Worm (Caenorhabditis elegans) whole organism, L3 larva: ENCODE data around the gene Y54G11A.2.

ENCODE experiments used
- ZK546.5 ChIP-seq: sonication (generic microtip); optimal IDR thresholded peaks from 2 replicates; lab custom pipeline; 2017; ENCODE audit warnings: missing biosample characterization, missing genetic modification characterization
- aly-2 ChIP-seq: fragments of 150-350 bp; optimal IDR thresholded peaks from 2 replicates; lab custom pipeline; 2014; ENCODE audit warnings: missing biosample characterization, missing genetic modification characterization
- ama-1 ChIP-seq: fragments of 150-350 bp; optimal IDR thresholded peaks from 2 replicates; lab custom pipeline; 2018
- ceh-16 ChIP-seq: sonication (generic microtip); optimal IDR thresholded peaks from 2 replicates; lab custom pipeline; 2017; ENCODE audit warnings: missing biosample characterization, missing genetic modification characterization
- ceh-28 ChIP-seq: fragments of 150-350 bp; optimal IDR thresholded peaks from 2 replicates; lab custom pipeline; 2014; ENCODE audit warnings: missing biosample characterization, missing genetic modification reagents, missing genetic modification characterization
- ceh-82 ChIP-seq: fragments of 150-350 bp; optimal IDR thresholded peaks from 2 replicates; lab custom pipeline; 2014; ENCODE audit warnings: missing biosample characterization, missing genetic modification characterization
- daf-12 ChIP-seq: fragments of 150-350 bp; optimal IDR thresholded peaks from 2 replicates; lab custom pipeline; 2014; ENCODE audit warnings: missing biosample characterization, missing genetic modification reagents, missing genetic modification characterization
- egl-27 ChIP-seq: sonication (generic microtip); optimal IDR thresholded peaks from 4 replicates; lab custom pipeline; 2017; ENCODE audit warnings: missing biosample characterization, missing genetic modification reagents, missing genetic modification characterization
- egl-5 ChIP-seq: fragments of 150-350 bp; optimal IDR thresholded peaks from 2 replicates; lab custom pipeline; 2017; ENCODE audit warnings: missing biosample characterization, missing genetic modification reagents, missing genetic modification characterization, inconsistent platforms
- elt-1 ChIP-seq: fragments of 150-350 bp; optimal IDR thresholded peaks from 2 replicates; lab custom pipeline; 2014; ENCODE audit warnings: missing biosample characterization, missing genetic modification characterization
- elt-2 ChIP-seq: sonication (generic microtip); optimal IDR thresholded peaks from 2 replicates; lab custom pipeline; 2016; ENCODE audit warnings: missing genetic modification reagents, mild to moderate bottlenecking, missing genetic modification characterization, missing compliant biosample characterization
- elt-3 ChIP-seq, 3 experiments: fragments of 150-350 bp in 1 of 3; sonication (generic microtip) in 2 of 3; optimal IDR thresholded peaks; 2 replicates in 2 of 3; 4 replicates in 1 of 3; lab custom pipeline; 2014 to 2017; ENCODE audit warnings: missing biosample characterization in 3 of 3, missing genetic modification characterization in 3 of 3
- eor-1 ChIP-seq, 2 experiments: fragments of 150-350 bp; optimal IDR thresholded peaks; 2 replicates each; lab custom pipeline; 2014 to 2018; ENCODE audit warnings: missing biosample characterization in 2 of 2, missing genetic modification characterization in 2 of 2
- fkh-10 ChIP-seq: sonication (generic microtip); optimal IDR thresholded peaks from 2 replicates; lab custom pipeline; 2017; ENCODE audit warnings: missing biosample characterization, missing genetic modification reagents, missing genetic modification characterization
- fkh-2 ChIP-seq: fragments of 150-350 bp; optimal IDR thresholded peaks from 2 replicates; lab custom pipeline; 2014; ENCODE audit warnings: missing biosample characterization, missing genetic modification reagents, missing genetic modification characterization
- hmg-11 ChIP-seq: sonication (generic microtip); optimal IDR thresholded peaks from 2 replicates; lab custom pipeline; 2016; ENCODE audit warnings: missing genetic modification characterization, missing compliant biosample characterization
- jun-1 ChIP-seq: fragments of 150-350 bp; optimal IDR thresholded peaks from 2 replicates; lab custom pipeline; 2014; ENCODE audit warnings: missing biosample characterization, missing genetic modification reagents, missing genetic modification characterization
- lin-15B ChIP-seq: fragments of 150-350 bp; optimal IDR thresholded peaks from 2 replicates; lab custom pipeline; 2014; ENCODE audit warnings: missing biosample characterization, missing genetic modification characterization
- lin-39 ChIP-seq: fragments of 150-350 bp; optimal IDR thresholded peaks from 2 replicates; lab custom pipeline; 2018; ENCODE audit warnings: missing biosample characterization, missing genetic modification reagents, missing genetic modification characterization
- lsy-12 ChIP-seq: sonication (generic microtip); optimal IDR thresholded peaks from 2 replicates; lab custom pipeline; 2016; ENCODE audit warnings: mild to moderate bottlenecking, missing genetic modification characterization, missing compliant biosample characterization
- mdl-1 ChIP-seq: fragments of 150-350 bp; optimal IDR thresholded peaks from 2 replicates; lab custom pipeline; 2014; ENCODE audit warnings: missing biosample characterization, missing genetic modification characterization
- mml-1 ChIP-seq: fragments of 150-350 bp; sonication (generic microtip); optimal IDR thresholded peaks from 3 replicates; lab custom pipeline; 2014; ENCODE audit warnings: missing biosample characterization, missing genetic modification characterization
- nfya-1 ChIP-seq: sonication (generic microtip); optimal IDR thresholded peaks from 2 replicates; lab custom pipeline; 2017; ENCODE audit warnings: missing genetic modification characterization, mild to moderate bottlenecking, missing compliant biosample characterization, antibody characterized with exemption, moderate library complexity; ENCODE audit not compliant: insufficient read depth
- nhr-11 ChIP-seq: fragments of 150-350 bp; optimal IDR thresholded peaks from 2 replicates; lab custom pipeline; 2014; ENCODE audit warnings: missing biosample characterization, missing genetic modification characterization
- nhr-23 ChIP-seq: fragments of 150-350 bp; optimal IDR thresholded peaks from 2 replicates; lab custom pipeline; 2014; ENCODE audit warnings: missing biosample characterization, missing genetic modification reagents, missing genetic modification characterization
- nhr-237 ChIP-seq: fragments of 150-350 bp; optimal IDR thresholded peaks from 2 replicates; lab custom pipeline; 2014; ENCODE audit warnings: missing biosample characterization, missing genetic modification characterization
- nhr-25 ChIP-seq: sonication (generic microtip); optimal IDR thresholded peaks from 2 replicates; lab custom pipeline; 2017; ENCODE audit warnings: missing biosample characterization, missing genetic modification characterization
- nhr-28 ChIP-seq: fragments of 150-350 bp; optimal IDR thresholded peaks from 2 replicates; lab custom pipeline; 2014; ENCODE audit warnings: missing biosample characterization, missing genetic modification characterization
- nhr-43 ChIP-seq: sonication (generic microtip); optimal IDR thresholded peaks from 2 replicates; lab custom pipeline; 2016; ENCODE audit warnings: mild to moderate bottlenecking, missing genetic modification characterization, missing compliant biosample characterization; ENCODE audit not compliant: poor library complexity, severe bottlenecking
- nhr-67 ChIP-seq: fragments of 150-350 bp; optimal IDR thresholded peaks from 2 replicates; lab custom pipeline; 2014; ENCODE audit warnings: missing biosample characterization, missing genetic modification characterization
- nhr-76 ChIP-seq: fragments of 150-350 bp; sonication (generic microtip); optimal IDR thresholded peaks from 5 replicates; lab custom pipeline; 2014; ENCODE audit warnings: missing biosample characterization, missing genetic modification characterization
- nhr-77 ChIP-seq: fragments of 150-350 bp; optimal IDR thresholded peaks from 2 replicates; lab custom pipeline; 2014; ENCODE audit warnings: missing biosample characterization, missing genetic modification characterization
- pha-4 ChIP-seq: fragments of 150-350 bp; optimal IDR thresholded peaks from 2 replicates; lab custom pipeline; 2014; ENCODE audit warnings: missing biosample characterization, missing genetic modification reagents, missing genetic modification characterization
- pqm-1 ChIP-seq: fragments of 150-350 bp; optimal IDR thresholded peaks from 2 replicates; lab custom pipeline; 2017; ENCODE audit warnings: missing biosample characterization, missing genetic modification characterization, inconsistent platforms
- sea-2 ChIP-seq: fragments of 150-350 bp; sonication (generic microtip); optimal IDR thresholded peaks from 4 replicates; lab custom pipeline; 2014; ENCODE audit warnings: missing biosample characterization, missing genetic modification reagents, missing genetic modification characterization
- skn-1 ChIP-seq: fragments of 150-350 bp; optimal IDR thresholded peaks from 2 replicates; lab custom pipeline; 2014; ENCODE audit warnings: missing biosample characterization, missing genetic modification characterization
- snpc-4 ChIP-seq: fragments of 150-350 bp; optimal IDR thresholded peaks from 2 replicates; lab custom pipeline; 2014; ENCODE audit warnings: missing biosample characterization, missing genetic modification characterization
- tbx-2 ChIP-seq: sonication (generic microtip); optimal IDR thresholded peaks from 2 replicates; lab custom pipeline; 2016; ENCODE audit warnings: mild to moderate bottlenecking, missing genetic modification characterization, missing compliant biosample characterization
- unc-39 ChIP-seq: sonication (generic microtip); optimal IDR thresholded peaks from 4 replicates; lab custom pipeline; 2017; ENCODE audit warnings: missing biosample characterization, missing genetic modification characterization
- zag-1 ChIP-seq: fragments of 150-350 bp; optimal IDR thresholded peaks from 2 replicates; lab custom pipeline; 2014; ENCODE audit warnings: missing biosample characterization, missing genetic modification characterization
- ztf-4 ChIP-seq: fragments of 150-350 bp; optimal IDR thresholded peaks from 2 replicates; lab custom pipeline; 2014; ENCODE audit warnings: missing biosample characterization, missing genetic modification characterization

Y54G11A.2 gene

DNA sequence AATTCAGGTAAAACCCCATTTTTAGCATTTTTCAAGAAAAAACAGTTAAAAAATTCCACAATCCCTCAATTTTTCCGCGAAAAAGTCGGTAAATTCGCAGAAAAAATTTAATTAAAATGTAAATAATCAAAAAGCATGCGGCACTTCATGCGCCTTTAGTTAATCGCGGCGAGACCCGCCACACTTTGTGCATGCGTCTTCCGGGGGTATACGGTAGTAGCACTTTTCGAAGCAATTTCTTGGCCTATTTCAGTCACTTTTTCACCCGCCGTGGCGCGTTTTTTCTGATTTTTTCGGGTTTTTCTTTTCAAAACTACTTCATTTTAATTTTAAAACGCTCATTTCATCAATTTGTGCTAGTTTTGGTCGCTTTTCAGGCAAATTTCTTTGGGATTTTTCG lies 4.9 kb upstream of the Y54G11A.2 start:
- TF ChIP-seq egl-5 (no peak), nhr-23 (no peak), lin-39 (tag; lab: Kevin White, UChicago) (no peak), pha-4 (no peak), nhr-43 (tag; lab: Kevin White, UChicago) (no peak), mml-1 (tag; lab: Kevin White, UChicago) (no peak), skn-1 (no peak), ztf-4 (tag; lab: Kevin White, UChicago) (no peak), snpc-4 (no peak), ama-1 (lab: Kevin White, UChicago) (no peak), elt-1 (tag; lab: Kevin White, UChicago) (no peak), egl-27 (tag; lab: Kevin White, UChicago) (no peak), daf-12 (tag; lab: Kevin White, UChicago) (no peak), ceh-16 (tag; lab: Kevin White, UChicago) (no peak), unc-39 (tag; lab: Kevin White, UChicago) (no peak), nhr-76 (tag; lab: Kevin White, UChicago) (no peak), eor-1 (tag; optimal IDR thresholded peaks at IDR 0.05; lab: Kevin White, UChicago) (no peak), lsy-12 (tag; lab: Kevin White, UChicago) (no peak)

DNA sequence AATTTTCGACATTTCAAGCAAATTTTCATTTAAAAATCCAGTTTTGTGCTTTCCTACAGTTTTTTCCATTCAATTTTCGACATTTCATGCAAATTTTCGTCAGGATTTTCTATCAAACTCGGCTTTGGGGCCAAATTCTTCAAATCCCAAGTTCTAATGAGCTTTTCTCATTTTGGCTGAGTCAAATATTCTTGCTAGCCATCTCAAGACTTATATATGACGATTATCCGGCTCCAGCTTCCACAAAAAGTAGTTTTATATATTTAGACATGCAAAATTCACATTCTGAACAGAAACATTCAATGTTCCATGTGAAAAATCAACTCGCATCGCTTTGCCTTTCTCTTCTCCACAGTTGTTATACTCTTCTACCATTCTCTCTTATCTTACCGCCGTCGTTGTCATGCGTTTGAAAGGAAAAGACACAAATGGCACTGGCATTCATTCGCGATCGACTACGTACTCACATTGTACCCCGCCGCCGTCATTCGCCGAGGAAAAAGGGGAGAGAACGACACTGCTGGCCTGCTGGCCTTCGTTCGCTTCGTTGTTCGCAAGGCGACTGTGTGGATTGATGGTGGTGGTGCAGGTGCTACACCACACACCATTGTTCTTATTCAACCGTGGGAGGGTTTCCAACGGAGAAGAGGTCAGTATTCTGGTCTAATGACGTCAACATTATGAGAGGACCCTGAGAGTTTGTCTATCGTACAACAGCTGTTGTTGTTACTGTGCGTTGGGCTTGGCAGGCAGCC lies 4.2 kb upstream of the Y54G11A.2 start:
- TF ChIP-seq nhr-25 (tag; lab: Kevin White, UChicago) (peak; percentile 87), elt-2 (tag; lab: Kevin White, UChicago) (peak; percentile 69), lin-39 (tag; lab: Kevin White, UChicago) (no peak), fkh-10 (no peak), pha-4 (peak; percentile 42), nfya-1 (tag; lab: Kevin White, UChicago) (peak; percentile 19), pqm-1 (peak; percentile 52), ceh-82 (tag; lab: Kevin White, UChicago) (no peak), sea-2 (peak; percentile 9), jun-1 (tag; lab: Kevin White, UChicago) (peak; percentile 46), unc-39 (tag; lab: Kevin White, UChicago) (no peak), snpc-4 (peak; percentile 42), zag-1 (tag; lab: Kevin White, UChicago) (no peak), mdl-1 (tag; lab: Kevin White, UChicago) (no peak)

DNA sequence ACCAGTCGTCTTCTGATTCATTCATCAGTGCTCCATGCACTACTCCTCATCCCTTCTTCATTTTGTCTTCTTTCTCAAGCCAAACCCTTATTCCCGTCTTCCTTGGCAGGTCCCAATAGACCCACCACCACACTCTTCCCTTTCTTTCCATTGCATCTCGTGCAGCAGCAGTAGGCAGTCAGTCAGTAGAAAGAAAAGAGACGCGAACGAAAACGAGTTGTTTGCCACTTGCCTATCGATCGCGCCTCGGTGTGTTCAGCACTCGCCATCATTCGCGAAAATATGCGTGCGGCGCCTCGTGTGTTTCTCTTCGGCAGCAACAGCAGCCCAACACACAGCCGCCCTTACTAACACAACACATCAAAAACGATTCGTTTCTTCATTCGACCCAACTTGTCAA lies 2.7 kb upstream of the Y54G11A.2 start:
- TF ChIP-seq lin-39 (tag; lab: Kevin White, UChicago): peak; percentile 20
- TF ChIP-seq nfya-1 (tag; lab: Kevin White, UChicago): peak; percentile 62
- TF ChIP-seq pha-4: peak; percentile 45
- TF ChIP-seq hmg-11 (tag; lab: Kevin White, UChicago): peak; percentile 75
- TF ChIP-seq mdl-1 (tag; lab: Kevin White, UChicago): peak; percentile 70
- TF ChIP-seq lin-15B: peak; percentile 18
- TF ChIP-seq zag-1 (tag; lab: Kevin White, UChicago): no peak
- peak; percentile 38 for TF ChIP-seq elt-2 (tag; lab: Kevin White, UChicago)
- no peak for TF ChIP-seq nhr-77 (tag; lab: Kevin White, UChicago)
- peak; percentile 43 for TF ChIP-seq nhr-25 (tag; lab: Kevin White, UChicago)
- TF ChIP-seq nhr-28 (tag; lab: Kevin White, UChicago): no peak
- peak; percentile 51 for TF ChIP-seq ceh-28
- peak; percentile 47 for TF ChIP-seq snpc-4

DNA sequence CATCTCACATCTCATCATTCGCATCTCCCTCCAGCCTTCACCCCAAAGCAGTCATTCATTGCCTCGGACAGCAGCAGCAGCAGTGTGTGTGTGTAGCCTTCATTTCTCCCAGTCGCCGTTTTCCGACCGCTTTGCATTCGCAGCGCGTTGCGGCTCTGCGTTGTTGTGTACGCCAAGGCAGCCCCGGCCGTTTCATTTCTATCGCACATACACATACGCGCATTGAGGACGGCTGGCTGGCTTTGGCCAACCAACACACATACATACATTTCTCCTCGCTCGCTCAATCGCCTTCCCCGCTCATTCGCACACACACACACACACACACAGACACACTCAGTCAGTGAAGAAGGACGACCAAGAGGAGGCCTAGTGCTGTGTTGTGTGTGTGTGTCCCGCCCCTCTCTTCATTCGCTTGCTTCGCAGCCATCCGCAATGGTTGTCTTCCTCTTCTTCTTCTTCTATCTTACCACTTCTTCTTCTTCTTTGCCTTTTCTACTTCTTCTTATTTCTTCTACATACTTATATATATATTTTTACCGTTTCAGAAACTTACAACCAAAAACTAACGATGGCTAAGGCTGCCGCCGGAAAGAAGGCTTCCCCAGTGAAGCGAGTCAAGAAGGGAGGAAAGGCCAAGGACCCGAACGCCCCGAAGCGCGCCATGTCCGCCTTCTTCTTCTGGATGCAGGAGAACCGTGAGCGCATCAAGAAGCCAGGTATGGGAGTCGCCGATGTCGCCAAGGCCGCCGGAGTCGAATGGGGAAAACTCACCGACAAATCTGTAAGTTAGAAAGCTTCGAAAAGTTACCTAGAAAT lies 1.8 kb upstream of the Y54G11A.2 start, which contains the start of gene hmg-1.1:
hmg-1.1 (plus strand) TSS at position 549 of the 819 bp plus-strand sequence.
- TF ChIP-seq aly-2 (tag; lab: Kevin White, UChicago) (no peak), nhr-237 (no peak), egl-27 (tag; lab: Kevin White, UChicago) (peak; percentile 68), skn-1 (peak; percentile 9), zag-1 (tag; lab: Kevin White, UChicago) (no peak), unc-39 (tag; lab: Kevin White, UChicago) (no peak), fkh-2 (tag; lab: Kevin White, UChicago) (no peak), elt-2 (tag; lab: Kevin White, UChicago) (peak; percentile 71), nhr-28 (tag; lab: Kevin White, UChicago) (no peak), hmg-11 (tag; lab: Kevin White, UChicago) (peak; percentile 96), ZK546.5 (no peak), elt-1 (tag; lab: Kevin White, UChicago) (peak; percentile 18), nhr-67 (tag; lab: Kevin White, UChicago) (no peak), pha-4 (peak; percentile 83), lsy-12 (tag; lab: Kevin White, UChicago) (peak; percentile 76), daf-12 (tag; lab: Kevin White, UChicago) (no peak), ama-1 (lab: Kevin White, UChicago) (peak; percentile 57), egl-5 (peak; percentile 0), nhr-43 (tag; lab: Kevin White, UChicago) (peak; percentile 22), ceh-82 (tag; lab: Kevin White, UChicago) (no peak), tbx-2 (tag; lab: Kevin White, UChicago) (peak; percentile 17), lin-15B (peak; percentile 59), nhr-25 (tag; lab: Kevin White, UChicago) (peak; percentile 60), elt-3 (tag; optimal IDR thresholded peaks at IDR 0.05; lab: Kevin White, UChicago) (peak in 1 of 3 experiments; percentile 17), nhr-11 (no peak), nhr-77 (tag; lab: Kevin White, UChicago) (no peak)
